Worm (Caenorhabditis elegans) whole organism, L2 larva: ENCODE results near the gene ugt-48.

Source experiments
- C34F6.9 ChIP-seq: fragments of 150-350 bp; optimal IDR thresholded peaks from 2 replicates; lab custom pipeline; 2014; ENCODE audit warnings: missing biosample characterization, missing genetic modification characterization
- R02D3.7 ChIP-seq: fragments of 150-350 bp; optimal IDR thresholded peaks from 2 replicates; lab custom pipeline; 2014; ENCODE audit warnings: missing biosample characterization, missing genetic modification characterization
- Y55F3AM.14 ChIP-seq: fragments of 200-800 bp; sonication (Bioruptor generic); optimal IDR thresholded peaks from 2 replicates; lab custom pipeline; 2018; ENCODE audit warnings: mild to moderate bottlenecking, missing genetic modification characterization, missing compliant biosample characterization
- aly-2 ChIP-seq: fragments of 150-350 bp; optimal IDR thresholded peaks from 2 replicates; lab custom pipeline; 2014; ENCODE audit warnings: missing biosample characterization, missing genetic modification characterization
- ama-1 ChIP-seq: fragments of 150-350 bp; optimal IDR thresholded peaks from 2 replicates; lab custom pipeline; 2018; ENCODE audit warnings: inconsistent platforms
- blmp-1 ChIP-seq: sonication (generic microtip); optimal IDR thresholded peaks from 2 replicates; lab custom pipeline; 2017; ENCODE audit warnings: missing genetic modification characterization, mild to moderate bottlenecking, missing compliant biosample characterization, antibody characterized with exemption, moderate library complexity; ENCODE audit not compliant: insufficient read depth
- ceh-16 ChIP-seq: fragments of 150-350 bp; optimal IDR thresholded peaks from 2 replicates; lab custom pipeline; 2014; ENCODE audit warnings: missing biosample characterization, missing genetic modification characterization
- egl-27 ChIP-seq: sonication (generic microtip); optimal IDR thresholded peaks from 3 replicates; lab custom pipeline; 2017; ENCODE audit warnings: missing biosample characterization, missing genetic modification reagents, missing genetic modification characterization
- elt-1 ChIP-seq: fragments of 150-350 bp; optimal IDR thresholded peaks from 2 replicates; lab custom pipeline; 2014; ENCODE audit warnings: missing biosample characterization, missing genetic modification characterization
- fos-1 ChIP-seq: fragments of 150-350 bp; optimal IDR thresholded peaks from 2 replicates; lab custom pipeline; 2014; ENCODE audit warnings: missing biosample characterization, missing genetic modification characterization
- lin-11 ChIP-seq: fragments of 150-350 bp; sonication (generic microtip); optimal IDR thresholded peaks from 2 replicates; lab custom pipeline; 2014; ENCODE audit warnings: missing biosample characterization, missing genetic modification characterization, inconsistent platforms, mixed read lengths
- lin-39 ChIP-seq: fragments of 150-350 bp; optimal IDR thresholded peaks from 2 replicates; lab custom pipeline; 2014; ENCODE audit warnings: missing biosample characterization, missing genetic modification reagents, missing genetic modification characterization
- lsy-2 ChIP-seq, 2 experiments: fragments of 150-350 bp in 1 of 2; sonication (generic microtip) in 1 of 2; optimal IDR thresholded peaks; 2 replicates each; lab custom pipeline; 2014 to 2017; ENCODE audit warnings: missing biosample characterization in 2 of 2, missing genetic modification characterization in 2 of 2
- mab-5 ChIP-seq: fragments of 150-350 bp; optimal IDR thresholded peaks from 2 replicates; lab custom pipeline; 2014; ENCODE audit warnings: missing biosample characterization, missing genetic modification characterization
- mbf-1 ChIP-seq: sonication (generic microtip); optimal IDR thresholded peaks from 2 replicates; lab custom pipeline; 2017; ENCODE audit warnings: missing biosample characterization, missing genetic modification characterization
- mdl-1 ChIP-seq, 2 experiments: fragments of 150-350 bp in 1 of 2; sonication (generic microtip) in 1 of 2; optimal IDR thresholded peaks; 2 replicates each; lab custom pipeline; 2017; ENCODE audit warnings: missing biosample characterization in 2 of 2, missing genetic modification characterization in 2 of 2
- nhr-10 ChIP-seq: sonication (generic microtip); optimal IDR thresholded peaks from 2 replicates; lab custom pipeline; 2017; ENCODE audit warnings: missing biosample characterization, missing genetic modification characterization
- nhr-11 ChIP-seq: fragments of 150-350 bp; optimal IDR thresholded peaks from 2 replicates; lab custom pipeline; 2014; ENCODE audit warnings: missing biosample characterization, missing genetic modification characterization
- nhr-12 ChIP-seq: fragments of 150-350 bp; optimal IDR thresholded peaks from 2 replicates; lab custom pipeline; 2014; ENCODE audit warnings: missing biosample characterization, missing genetic modification characterization
- nhr-129 ChIP-seq: fragments of 150-350 bp; optimal IDR thresholded peaks from 2 replicates; lab custom pipeline; 2014; ENCODE audit warnings: missing biosample characterization, missing genetic modification characterization
- nhr-23 ChIP-seq: fragments of 150-350 bp; optimal IDR thresholded peaks from 2 replicates; lab custom pipeline; 2014; ENCODE audit warnings: missing biosample characterization, missing genetic modification reagents, missing genetic modification characterization
- nhr-237 ChIP-seq: fragments of 150-350 bp; optimal IDR thresholded peaks from 2 replicates; lab custom pipeline; 2014; ENCODE audit warnings: missing biosample characterization, missing genetic modification characterization
- nhr-6 ChIP-seq: fragments of 150-350 bp; optimal IDR thresholded peaks from 2 replicates; lab custom pipeline; 2014; ENCODE audit warnings: missing biosample characterization, missing genetic modification characterization
- nhr-77 ChIP-seq: fragments of 150-350 bp; optimal IDR thresholded peaks from 2 replicates; lab custom pipeline; 2014; ENCODE audit warnings: missing biosample characterization, missing genetic modification characterization
- peb-1 ChIP-seq: fragments of 150-350 bp; optimal IDR thresholded peaks from 2 replicates; lab custom pipeline; 2014; ENCODE audit warnings: missing biosample characterization, missing genetic modification characterization
- sma-3 ChIP-seq: sonication (generic microtip); optimal IDR thresholded peaks from 2 replicates; lab custom pipeline; 2016; ENCODE audit warnings: missing genetic modification reagents, missing genetic modification characterization, missing compliant biosample characterization
- sma-9 ChIP-seq, 2 experiments: fragments of 150-350 bp in 1 of 2; sonication (generic microtip) in 1 of 2; optimal IDR thresholded peaks; 2 replicates each; lab custom pipeline; 2014 to 2016; ENCODE audit warnings: missing genetic modification characterization in 2 of 2, mild to moderate bottlenecking in 1 of 2, missing biosample characterization in 1 of 2, missing compliant biosample characterization in 1 of 2, missing genetic modification reagents in 1 of 2, moderate library complexity in 1 of 2
- snpc-4 ChIP-seq: fragments of 150-350 bp; optimal IDR thresholded peaks from 2 replicates; lab custom pipeline; 2014; ENCODE audit warnings: missing biosample characterization, missing genetic modification characterization
- unc-55 ChIP-seq: fragments of 150-350 bp; sonication (generic microtip); optimal IDR thresholded peaks from 3 replicates; lab custom pipeline; 2014; ENCODE audit warnings: missing biosample characterization, missing genetic modification reagents, missing genetic modification characterization
- unc-62 ChIP-seq: fragments of 150-350 bp; optimal IDR thresholded peaks from 2 replicates; lab custom pipeline; 2014; ENCODE audit warnings: missing biosample characterization, missing genetic modification reagents, missing genetic modification characterization
- zag-1 ChIP-seq: fragments of 150-350 bp; optimal IDR thresholded peaks from 2 replicates; lab custom pipeline; 2014; ENCODE audit warnings: missing biosample characterization, missing genetic modification characterization
- ztf-1 ChIP-seq: fragments of 200-800 bp; sonication (Bioruptor generic); conservative IDR thresholded peaks from 2 replicates; pipeline ENCODE4 v1.3.6; 2022; ENCODE audit warnings: missing genetic modification characterization, missing compliant biosample characterization
- ztf-4 ChIP-seq: fragments of 150-350 bp; optimal IDR thresholded peaks from 2 replicates; lab custom pipeline; 2014; ENCODE audit warnings: missing biosample characterization, missing genetic modification characterization

Gene ugt-48

DNA sequence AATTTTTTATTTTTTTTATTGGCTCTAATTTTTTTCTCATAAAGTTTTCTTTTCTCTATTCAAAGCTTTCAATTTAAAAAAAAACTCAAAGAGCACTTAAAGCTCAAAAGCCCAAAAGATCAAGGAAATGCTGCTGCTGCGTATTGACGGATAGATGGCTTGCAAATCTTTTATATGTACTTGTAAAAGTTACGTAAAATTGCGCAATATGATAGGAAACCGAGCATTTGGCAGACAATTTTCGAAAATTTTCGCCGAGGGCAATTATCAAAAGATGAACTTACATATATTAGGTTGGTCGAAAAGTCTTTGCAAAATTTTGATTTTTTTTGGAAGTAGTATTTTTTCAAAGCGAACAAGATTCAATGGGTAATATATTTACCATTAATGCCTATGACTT lies 635 bp upstream of the ugt-48 start:
- TF ChIP-seq nhr-6 (tag; lab: Kevin White, UChicago) (no peak), nhr-129 (tag; lab: Kevin White, UChicago) (peak; percentile 65)

DNA sequence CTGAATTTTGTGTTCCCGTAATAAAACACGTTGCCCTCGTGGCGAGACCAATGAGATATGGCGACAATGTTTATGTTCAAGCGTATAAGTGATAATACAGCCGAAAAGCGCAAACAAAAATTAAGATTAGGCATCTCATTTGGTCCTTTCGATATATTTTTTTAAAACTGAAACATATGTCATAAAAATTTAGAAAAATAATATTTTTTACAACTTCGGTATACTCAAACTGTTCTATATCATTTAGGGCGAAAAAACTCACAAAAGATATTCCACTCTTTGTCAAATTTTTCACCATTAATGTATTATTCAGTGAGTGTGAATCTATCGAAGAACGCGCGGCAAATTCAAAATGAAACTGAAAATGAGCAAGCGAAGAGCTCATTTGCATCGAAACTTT lies 9.4 kb downstream of the ugt-48 start, which contains the start of gene cft-1:
Gene cft-1 (plus strand): TSS at position 301 of the 400 bp plus-strand sequence.
- TF ChIP-seq ztf-1 (GFP tag; lab: Robert Waterston, UW), result no peak
- TF ChIP-seq snpc-4 (tag; lab: Kevin White, UChicago), result no peak
- TF ChIP-seq lsy-2 (tag; optimal IDR thresholded peaks at IDR 0.05; lab: Kevin White, UChicago), result no peak
- no peak for TF ChIP-seq blmp-1
- TF ChIP-seq mdl-1 (tag; optimal IDR thresholded peaks at IDR 0.05; lab: Kevin White, UChicago), result no peak
- TF ChIP-seq mbf-1, result no peak
- TF ChIP-seq nhr-11 (tag; lab: Kevin White, UChicago), result no peak
- TF ChIP-seq egl-27, result no peak
- no peak for TF ChIP-seq lin-11 (tag; lab: Kevin White, UChicago)
- no peak for TF ChIP-seq lin-39 (tag; lab: Kevin White, UChicago)
- TF ChIP-seq zag-1 (tag; lab: Kevin White, UChicago), result no peak
- no peak for TF ChIP-seq nhr-12
- no peak for TF ChIP-seq aly-2 (tag; lab: Kevin White, UChicago)
- TF ChIP-seq nhr-23 (tag; lab: Kevin White, UChicago), result no peak
- TF ChIP-seq elt-1 (tag; lab: Kevin White, UChicago), result no peak
- no peak for TF ChIP-seq mab-5 (tag; lab: Kevin White, UChicago)
- no peak for TF ChIP-seq ceh-16 (tag; lab: Kevin White, UChicago)
- TF ChIP-seq nhr-77 (tag; lab: Kevin White, UChicago), result no peak
- TF ChIP-seq nhr-10, result no peak
- TF ChIP-seq, all 48 proteins: peak for 0

ce11 chrV:5536240-5536811 lies 11.5 kb downstream of the ugt-48 start, which contains the start of the genes cox-16 and syp-2:
Gene cox-16 (minus strand): TSS chrV:5536243.
Gene syp-2 (plus strand): TSS chrV:5536487.
- TF ChIP-seq snpc-4 (tag; lab: Kevin White, UChicago) (no peak), fos-1 (tag; lab: Kevin White, UChicago) (no peak), ztf-4 (tag; lab: Kevin White, UChicago) (no peak), nhr-129 (tag; lab: Kevin White, UChicago) (peak; percentile 51), C34F6.9 (peak; percentile 43), nhr-237 (tag; lab: Kevin White, UChicago) (no peak), nhr-11 (tag; lab: Kevin White, UChicago) (no peak), unc-62 (GFP tag; lab: Kevin White, UChicago) (no peak)

DNA sequence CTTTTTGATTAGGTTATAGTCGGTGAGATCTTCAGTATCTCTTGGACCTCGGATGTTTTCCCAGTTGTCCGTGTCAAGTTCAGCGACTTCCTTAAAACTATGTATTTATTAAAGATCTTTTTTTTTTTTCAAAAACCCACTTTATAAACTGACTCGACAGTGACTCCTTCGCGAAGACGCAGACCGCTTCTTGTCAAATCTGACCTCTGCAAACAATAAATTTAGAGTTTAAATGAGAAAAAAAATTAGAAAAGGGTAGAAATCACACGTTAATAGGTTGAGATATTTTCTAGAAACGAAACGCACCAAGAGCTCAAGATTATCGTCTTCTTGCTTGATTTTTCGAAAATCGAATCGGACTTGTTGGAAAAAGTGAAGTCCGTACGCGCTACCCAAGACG lies 12.1 kb downstream of the ugt-48 start, which contains the start of gene C24G6.8:
Gene C24G6.8 (minus strand): TSS at position 101 of the 400 bp plus-strand sequence.
- TF ChIP-seq unc-62 (GFP tag; lab: Kevin White, UChicago) (no peak), nhr-77 (tag; lab: Kevin White, UChicago) (no peak), nhr-10 (no peak)

DNA sequence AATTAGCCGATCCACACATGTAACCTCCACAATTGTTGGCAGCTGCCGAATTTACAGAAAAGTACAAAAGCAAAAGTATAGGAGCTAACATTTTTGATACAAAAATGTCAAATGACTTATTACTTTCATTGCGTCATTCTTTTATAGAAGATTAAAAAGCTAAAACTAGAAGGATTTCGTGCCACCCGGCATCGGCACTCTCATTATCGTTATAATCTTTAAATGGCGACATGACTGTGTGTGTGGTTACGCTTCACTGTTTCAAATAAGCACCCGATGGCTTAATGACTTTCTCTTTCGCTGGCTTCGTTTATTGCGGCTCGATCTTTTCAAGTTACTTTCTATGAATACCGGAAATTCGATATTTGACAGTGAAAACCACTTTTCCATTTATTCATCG lies 14.1 kb downstream of the ugt-48 start, which contains the start of gene grl-1:
Gene grl-1 (minus strand): TSS at position 101 of the 400 bp plus-strand sequence.
- TF ChIP-seq unc-55, result no peak
- no peak for TF ChIP-seq zag-1 (tag; lab: Kevin White, UChicago)
- no peak for TF ChIP-seq lin-39 (tag; lab: Kevin White, UChicago)
- no peak for TF ChIP-seq nhr-11 (tag; lab: Kevin White, UChicago)
- no peak for TF ChIP-seq unc-62 (GFP tag; lab: Kevin White, UChicago)
- no peak for TF ChIP-seq ama-1
- TF ChIP-seq R02D3.7, result no peak
- TF ChIP-seq nhr-12, result no peak
- no peak for TF ChIP-seq nhr-23 (tag; lab: Kevin White, UChicago)
- no peak for TF ChIP-seq egl-27
- TF ChIP-seq peb-1 (tag; lab: Kevin White, UChicago), result no peak
- no peak for TF ChIP-seq Y55F3AM.14 (GFP tag; lab: Kevin White, UChicago)
- no peak for TF ChIP-seq sma-9 (GFP tag; optimal IDR thresholded peaks at IDR 0.05; lab: Kevin White, UChicago)
- TF ChIP-seq sma-9 (tag; optimal IDR thresholded peaks at IDR 0.05; lab: Kevin White, UChicago), result no peak
- TF ChIP-seq sma-3, result no peak
- TF ChIP-seq, all 48 proteins: peak for 0
